Fruit fly (Drosophila melanogaster): ENCODE data around the gene Fit1.

dm6 chr3L:4069069-4069468 is 34.3 kb upstream of the Fit1 start, which contains the start of gene CG32259:
- no peak for TF ChIP-seq Clk (GFP tag; optimal IDR thresholded peaks at IDR 0.05)
- no peak for TF ChIP-seq CG5204 (GFP tag; optimal IDR thresholded peaks at IDR 0.05)
- TF ChIP-seq CG14711 (tag; optimal IDR thresholded peaks at IDR 0.05): peak; percentile 42
- TF ChIP-seq bab1 (GFP tag; optimal IDR thresholded peaks at IDR 0.05): no peak
- no peak for TF ChIP-seq Crg-1 (GFP tag; optimal IDR thresholded peaks at IDR 0.05)
- no peak for TF ChIP-seq ovo (GFP tag; optimal IDR thresholded peaks at IDR 0.05)
- TF ChIP-seq tj (GFP tag; optimal IDR thresholded peaks at IDR 0.05): peak; percentile 83
- TF ChIP-seq cic (GFP tag; optimal IDR thresholded peaks at IDR 0.05): no peak
- no peak for TF ChIP-seq toe (GFP tag; optimal IDR thresholded peaks at IDR 0.05)
- no peak for TF ChIP-seq Hr96 (GFP tag; optimal IDR thresholded peaks at IDR 0.05)
